Fruit fly (Drosophila melanogaster) whole organism, adult: ENCODE measurements around the gene Nep7.

Experiments
- CG11617 ChIP-seq: fragments of 200-800 bp; sonication (Bioruptor generic); optimal IDR thresholded peaks from 2 replicates; lab custom pipeline; 2017; ENCODE audit warnings: mild to moderate bottlenecking, missing biosample characterization, missing genetic modification reagents, missing genetic modification characterization
- CG12768 ChIP-seq: fragments of 200-800 bp; sonication (Bioruptor generic); optimal IDR thresholded peaks from 2 replicates; lab custom pipeline; 2017; ENCODE audit warnings: missing biosample characterization, missing genetic modification characterization, mild to moderate bottlenecking, moderate library complexity, missing genetic modification reagents
- CG14711 ChIP-seq: fragments of 200-800 bp; sonication (Bioruptor generic); optimal IDR thresholded peaks from 2 replicates; lab custom pipeline; 2018; ENCODE audit warnings: missing biosample characterization, mild to moderate bottlenecking, missing genetic modification characterization, moderate library complexity
- CG1620 ChIP-seq: fragments of 200-800 bp; sonication (Bioruptor generic); optimal IDR thresholded peaks from 2 replicates; lab custom pipeline; 2016; ENCODE audit warnings: missing biosample characterization, missing genetic modification characterization
- CG33017 ChIP-seq: fragments of 200-800 bp; sonication (Bioruptor generic); optimal IDR thresholded peaks from 2 replicates; lab custom pipeline; 2018; ENCODE audit warnings: missing biosample characterization, mild to moderate bottlenecking, missing genetic modification characterization, moderate library complexity
- CG5204 ChIP-seq: fragments of 200-800 bp; sonication (Bioruptor generic); optimal IDR thresholded peaks from 2 replicates; lab custom pipeline; 2016; ENCODE audit warnings: missing biosample characterization, missing genetic modification characterization
- CG7045 ChIP-seq: fragments of 200-800 bp; sonication (Bioruptor generic); optimal IDR thresholded peaks from 2 replicates; lab custom pipeline; 2017; ENCODE audit warnings: missing biosample characterization, mild to moderate bottlenecking, missing genetic modification characterization
- CG7101 ChIP-seq: fragments of 200-800 bp; sonication (Bioruptor generic); optimal IDR thresholded peaks from 2 replicates; lab custom pipeline; 2018; ENCODE audit warnings: missing biosample characterization, mild to moderate bottlenecking, missing genetic modification characterization, moderate library complexity
- Clk ChIP-seq: fragments of 200-800 bp; sonication (Bioruptor generic); optimal IDR thresholded peaks from 2 replicates; lab custom pipeline; 2017; ENCODE audit warnings: missing biosample characterization, missing genetic modification characterization
- Crg-1 ChIP-seq: fragments of 200-800 bp; sonication (Bioruptor generic); optimal IDR thresholded peaks from 2 replicates; lab custom pipeline; 2016; ENCODE audit warnings: missing biosample characterization, missing genetic modification characterization
- Hr96 ChIP-seq: fragments of 200-800 bp; sonication (Bioruptor generic); optimal IDR thresholded peaks from 2 replicates; lab custom pipeline; 2016; ENCODE audit warnings: missing biosample characterization, missing genetic modification characterization
- Mnt ChIP-seq: fragments of 200-800 bp; sonication (Bioruptor generic); optimal IDR thresholded peaks from 2 replicates; lab custom pipeline; 2016; ENCODE audit warnings: missing biosample characterization, mild to moderate bottlenecking, missing genetic modification characterization
- bab1 ChIP-seq: fragments of 200-800 bp; sonication (Bioruptor generic); optimal IDR thresholded peaks from 3 replicates; lab custom pipeline; 2019; ENCODE audit warnings: missing biosample characterization, mild to moderate bottlenecking, missing genetic modification characterization, moderate library complexity
- cic ChIP-seq: fragments of 200-800 bp; sonication (Bioruptor generic); optimal IDR thresholded peaks from 2 replicates; lab custom pipeline; 2017; ENCODE audit warnings: missing biosample characterization, mild to moderate bottlenecking, missing genetic modification characterization, moderate library complexity
- cnc ChIP-seq, 2 experiments: fragments of >200 bp; optimal IDR thresholded peaks; 2 replicates each; lab custom pipeline; 2017
- kay ChIP-seq: fragments of 200-800 bp; sonication (Bioruptor generic); peaks from one replicate; lab custom pipeline; 2016; ENCODE audit warnings: missing biosample characterization, missing genetic modification characterization, borderline replicate concordance
- ovo ChIP-seq: fragments of 200-800 bp; sonication (Bioruptor generic); optimal IDR thresholded peaks from 2 replicates; lab custom pipeline; 2016; ENCODE audit warnings: missing biosample characterization, missing genetic modification characterization
- pad ChIP-seq: fragments of 200-800 bp; sonication (Bioruptor generic); optimal IDR thresholded peaks from 3 replicates; lab custom pipeline; 2017; ENCODE audit warnings: missing biosample characterization, missing genetic modification characterization, mild to moderate bottlenecking, moderate library complexity, missing genetic modification reagents
- tj ChIP-seq: fragments of 200-800 bp; sonication (Bioruptor generic); optimal IDR thresholded peaks from 3 replicates; lab custom pipeline; 2017; ENCODE audit warnings: missing biosample characterization, mild to moderate bottlenecking, missing genetic modification characterization, moderate library complexity
- toe ChIP-seq: fragments of 200-800 bp; sonication (Bioruptor generic); optimal IDR thresholded peaks from 2 replicates; lab custom pipeline; 2016; ENCODE audit warnings: missing biosample characterization, missing genetic modification characterization

Gene Nep7

dm6 chr3R:27954533-27954932 is at the start of gene Nep7:
Gene Nep7 (plus strand): TSS chr3R:27954917.
- TF ChIP-seq cic (GFP tag; lab: Kevin White, UChicago) (peak; percentile 97), tj (GFP tag; lab: Kevin White, UChicago) (no peak), Hr96 (no peak), Crg-1 (GFP tag; lab: Kevin White, UChicago) (no peak), CG33017 (peak; percentile 30), CG7101 (tag; lab: Kevin White, UChicago) (peak; percentile 26), CG12768 (GFP tag; lab: Kevin White, UChicago) (peak; percentile 16)

dm6 chr3R:27905695-27906094 is 49.0 kb upstream of the Nep7 start, which contains the start of gene CG34353:
Gene CG34353 (minus strand): TSS chr3R:27905843.
- TF ChIP-seq bab1 (GFP tag; lab: Kevin White, UChicago) (no peak), CG7045 (GFP tag; lab: Kevin White, UChicago) (no peak), kay (GFP tag; lab: Kevin White, UChicago) (no peak), CG33017 (no peak), tj (GFP tag; lab: Kevin White, UChicago) (no peak), CG14711 (tag; lab: Kevin White, UChicago) (no peak), CG12768 (GFP tag; lab: Kevin White, UChicago) (no peak), pad (GFP tag; lab: Kevin White, UChicago) (no peak), Crg-1 (GFP tag; lab: Kevin White, UChicago) (no peak), cnc (optimal IDR thresholded peaks at IDR 0.05; lab: Kevin White, UChicago) (no peak), CG5204 (GFP tag; lab: Kevin White, UChicago) (no peak), ovo (GFP tag; lab: Kevin White, UChicago) (no peak), CG11617 (no peak), toe (GFP tag; lab: Kevin White, UChicago) (no peak), CG1620 (GFP tag; lab: Kevin White, UChicago) (no peak), Clk (no peak), Mnt (GFP tag; lab: Kevin White, UChicago) (no peak), Hr96 (no peak), cic (GFP tag; lab: Kevin White, UChicago) (no peak), CG7101 (tag; lab: Kevin White, UChicago) (no peak)

- TF ChIP-seq CG7045 (GFP tag; lab: Kevin White, UChicago) (no peak), cnc (optimal IDR thresholded peaks at IDR 0.05; lab: Kevin White, UChicago) (no peak), CG14711 (tag; lab: Kevin White, UChicago) (no peak), bab1 (GFP tag; lab: Kevin White, UChicago) (no peak), ovo (GFP tag; lab: Kevin White, UChicago) (no peak), kay (GFP tag; lab: Kevin White, UChicago) (no peak), CG5204 (GFP tag; lab: Kevin White, UChicago) (no peak), CG12768 (GFP tag; lab: Kevin White, UChicago) (no peak), tj (GFP tag; lab: Kevin White, UChicago) (no peak), CG11617 (no peak), CG7101 (tag; lab: Kevin White, UChicago) (no peak), Clk (no peak), Mnt (GFP tag; lab: Kevin White, UChicago) (no peak), CG33017 (no peak), toe (GFP tag; lab: Kevin White, UChicago) (no peak), pad (GFP tag; lab: Kevin White, UChicago) (no peak)
Measured at dm6 chr3R:27912147-27912546, 42.6 kb upstream of the Nep7 start, which contains the start of gene mil. Gene mil (plus strand): TSS chr3R:27912447.

- no peak for TF ChIP-seq cnc (optimal IDR thresholded peaks at IDR 0.05; lab: Kevin White, UChicago)
- TF ChIP-seq Crg-1 (GFP tag; lab: Kevin White, UChicago): peak; percentile 68
- TF ChIP-seq kay (GFP tag; lab: Kevin White, UChicago): no peak
- TF ChIP-seq ovo (GFP tag; lab: Kevin White, UChicago): peak; percentile 45
- peak; percentile 77 for TF ChIP-seq toe (GFP tag; lab: Kevin White, UChicago)
- TF ChIP-seq CG12768 (GFP tag; lab: Kevin White, UChicago): peak; percentile 70
- peak; percentile 68 for TF ChIP-seq CG7045 (GFP tag; lab: Kevin White, UChicago)
- no peak for TF ChIP-seq cic (GFP tag; lab: Kevin White, UChicago)
- TF ChIP-seq Hr96: peak; percentile 28
- TF ChIP-seq pad (GFP tag; lab: Kevin White, UChicago): peak; percentile 64
- TF ChIP-seq Mnt (GFP tag; lab: Kevin White, UChicago): peak; percentile 37
- peak; percentile 51 for TF ChIP-seq Clk
- TF ChIP-seq bab1 (GFP tag; lab: Kevin White, UChicago): no peak
- peak; percentile 65 for TF ChIP-seq CG7101 (tag; lab: Kevin White, UChicago)
- TF ChIP-seq CG33017: peak; percentile 45
- TF ChIP-seq tj (GFP tag; lab: Kevin White, UChicago): peak; percentile 52
- TF ChIP-seq CG11617: peak; percentile 78
- peak; percentile 76 for TF ChIP-seq CG1620 (GFP tag; lab: Kevin White, UChicago)
- peak; percentile 44 for TF ChIP-seq CG14711 (tag; lab: Kevin White, UChicago)
- no peak for TF ChIP-seq CG5204 (GFP tag; lab: Kevin White, UChicago)
Measured at dm6 chr3R:27916355-27917019, 38.2 kb upstream of the Nep7 start, which contains the start of the genes CG5003 and mRpS22. Gene CG5003 (minus strand): TSS chr3R:27916516. Gene mRpS22 (plus strand): TSS chr3R:27916908.

- TF ChIP-seq CG5204 (GFP tag; lab: Kevin White, UChicago): no peak
- TF ChIP-seq kay (GFP tag; lab: Kevin White, UChicago): no peak
- no peak for TF ChIP-seq Clk
- no peak for TF ChIP-seq ovo (GFP tag; lab: Kevin White, UChicago)
- no peak for TF ChIP-seq tj (GFP tag; lab: Kevin White, UChicago)
- TF ChIP-seq Hr96: no peak
- peak; percentile 28 for TF ChIP-seq CG33017
- TF ChIP-seq cnc (optimal IDR thresholded peaks at IDR 0.05; lab: Kevin White, UChicago): no peak
- TF ChIP-seq CG11617: peak; percentile 58
- TF ChIP-seq Mnt (GFP tag; lab: Kevin White, UChicago): peak; percentile 8
- no peak for TF ChIP-seq Crg-1 (GFP tag; lab: Kevin White, UChicago)
- peak; percentile 46 for TF ChIP-seq CG14711 (tag; lab: Kevin White, UChicago)
- no peak for TF ChIP-seq CG7045 (GFP tag; lab: Kevin White, UChicago)
- TF ChIP-seq CG1620 (GFP tag; lab: Kevin White, UChicago): no peak
- TF ChIP-seq CG12768 (GFP tag; lab: Kevin White, UChicago): peak; percentile 13
- peak; percentile 36 for TF ChIP-seq CG7101 (tag; lab: Kevin White, UChicago)
- TF ChIP-seq pad (GFP tag; lab: Kevin White, UChicago): no peak
- TF ChIP-seq cic (GFP tag; lab: Kevin White, UChicago): no peak
- peak; percentile 61 for TF ChIP-seq bab1 (GFP tag; lab: Kevin White, UChicago)
- TF ChIP-seq toe (GFP tag; lab: Kevin White, UChicago): no peak
Measured at dm6 chr3R:27919385-27919789, 35.3 kb upstream of the Nep7 start, which contains the start of gene Boh1. Gene Boh1 (minus strand): TSS chr3R:27919460.
